Worm (Caenorhabditis elegans) whole organism, L3 larva: ENCODE measurements around the gene ttbk-8.1.
A peak's percentile ranks its signal among the peaks of the same experiment; 100 is the strongest.

Experiments used
- R02D3.7 ChIP-seq: fragments of 150-350 bp; optimal IDR thresholded peaks from 2 replicates; lab custom pipeline; 2014; ENCODE audit warnings: missing biosample characterization, missing genetic modification characterization
- ZK546.5 ChIP-seq: sonication (generic microtip); optimal IDR thresholded peaks from 2 replicates; lab custom pipeline; 2017; ENCODE audit warnings: missing biosample characterization, missing genetic modification characterization
- aly-2 ChIP-seq: fragments of 150-350 bp; optimal IDR thresholded peaks from 2 replicates; lab custom pipeline; 2014; ENCODE audit warnings: missing biosample characterization, missing genetic modification characterization
- ceh-16 ChIP-seq: sonication (generic microtip); optimal IDR thresholded peaks from 2 replicates; lab custom pipeline; 2017; ENCODE audit warnings: missing biosample characterization, missing genetic modification characterization
- ceh-28 ChIP-seq: fragments of 150-350 bp; optimal IDR thresholded peaks from 2 replicates; lab custom pipeline; 2014; ENCODE audit warnings: missing biosample characterization, missing genetic modification reagents, missing genetic modification characterization
- ceh-82 ChIP-seq: fragments of 150-350 bp; optimal IDR thresholded peaks from 2 replicates; lab custom pipeline; 2014; ENCODE audit warnings: missing biosample characterization, missing genetic modification characterization
- ceh-9 ChIP-seq: sonication (generic microtip); optimal IDR thresholded peaks from 2 replicates; lab custom pipeline; 2018; ENCODE audit warnings: missing biosample characterization, missing genetic modification characterization
- daf-12 ChIP-seq: fragments of 150-350 bp; optimal IDR thresholded peaks from 2 replicates; lab custom pipeline; 2014; ENCODE audit warnings: missing biosample characterization, missing genetic modification reagents, missing genetic modification characterization
- egl-27 ChIP-seq: sonication (generic microtip); optimal IDR thresholded peaks from 4 replicates; lab custom pipeline; 2017; ENCODE audit warnings: missing biosample characterization, missing genetic modification reagents, missing genetic modification characterization
- egl-5 ChIP-seq: fragments of 150-350 bp; optimal IDR thresholded peaks from 2 replicates; lab custom pipeline; 2017; ENCODE audit warnings: missing biosample characterization, missing genetic modification reagents, missing genetic modification characterization, inconsistent platforms
- elt-1 ChIP-seq: fragments of 150-350 bp; optimal IDR thresholded peaks from 2 replicates; lab custom pipeline; 2014; ENCODE audit warnings: missing biosample characterization, missing genetic modification characterization
- elt-2 ChIP-seq: sonication (generic microtip); optimal IDR thresholded peaks from 2 replicates; lab custom pipeline; 2016; ENCODE audit warnings: missing genetic modification reagents, mild to moderate bottlenecking, missing genetic modification characterization, missing compliant biosample characterization
- elt-3 ChIP-seq, 3 experiments: fragments of 150-350 bp in 1 of 3; sonication (generic microtip) in 2 of 3; optimal IDR thresholded peaks; 2 replicates in 2 of 3; 4 replicates in 1 of 3; lab custom pipeline; 2014 to 2017; ENCODE audit warnings: missing biosample characterization in 3 of 3, missing genetic modification characterization in 3 of 3
- eor-1 ChIP-seq, 2 experiments: fragments of 150-350 bp; optimal IDR thresholded peaks; 2 replicates each; lab custom pipeline; 2014 to 2018; ENCODE audit warnings: missing biosample characterization in 2 of 2, missing genetic modification characterization in 2 of 2
- fkh-10 ChIP-seq: sonication (generic microtip); optimal IDR thresholded peaks from 2 replicates; lab custom pipeline; 2017; ENCODE audit warnings: missing biosample characterization, missing genetic modification reagents, missing genetic modification characterization
- fkh-2 ChIP-seq: fragments of 150-350 bp; optimal IDR thresholded peaks from 2 replicates; lab custom pipeline; 2014; ENCODE audit warnings: missing biosample characterization, missing genetic modification reagents, missing genetic modification characterization
- fos-1 ChIP-seq: fragments of 150-350 bp; optimal IDR thresholded peaks from 2 replicates; lab custom pipeline; 2014; ENCODE audit warnings: missing biosample characterization, missing genetic modification characterization
- hmg-11 ChIP-seq: sonication (generic microtip); optimal IDR thresholded peaks from 2 replicates; lab custom pipeline; 2016; ENCODE audit warnings: missing genetic modification characterization, missing compliant biosample characterization
- jun-1 ChIP-seq: fragments of 150-350 bp; optimal IDR thresholded peaks from 2 replicates; lab custom pipeline; 2014; ENCODE audit warnings: missing biosample characterization, missing genetic modification reagents, missing genetic modification characterization
- lin-15B ChIP-seq: fragments of 150-350 bp; optimal IDR thresholded peaks from 2 replicates; lab custom pipeline; 2014; ENCODE audit warnings: missing biosample characterization, missing genetic modification characterization
- lin-39 ChIP-seq: fragments of 150-350 bp; optimal IDR thresholded peaks from 2 replicates; lab custom pipeline; 2018; ENCODE audit warnings: missing biosample characterization, missing genetic modification reagents, missing genetic modification characterization
- lsy-12 ChIP-seq: sonication (generic microtip); optimal IDR thresholded peaks from 2 replicates; lab custom pipeline; 2016; ENCODE audit warnings: mild to moderate bottlenecking, missing genetic modification characterization, missing compliant biosample characterization
- mdl-1 ChIP-seq: fragments of 150-350 bp; optimal IDR thresholded peaks from 2 replicates; lab custom pipeline; 2014; ENCODE audit warnings: missing biosample characterization, missing genetic modification characterization
- mml-1 ChIP-seq: fragments of 150-350 bp; sonication (generic microtip); optimal IDR thresholded peaks from 3 replicates; lab custom pipeline; 2014; ENCODE audit warnings: missing biosample characterization, missing genetic modification characterization
- nfya-1 ChIP-seq: sonication (generic microtip); optimal IDR thresholded peaks from 2 replicates; lab custom pipeline; 2017; ENCODE audit warnings: missing genetic modification characterization, mild to moderate bottlenecking, missing compliant biosample characterization, antibody characterized with exemption, moderate library complexity; ENCODE audit not compliant: insufficient read depth
- nhr-12 ChIP-seq: fragments of 150-350 bp; optimal IDR thresholded peaks from 2 replicates; lab custom pipeline; 2014; ENCODE audit warnings: missing biosample characterization, missing genetic modification characterization
- nhr-23 ChIP-seq: fragments of 150-350 bp; optimal IDR thresholded peaks from 2 replicates; lab custom pipeline; 2014; ENCODE audit warnings: missing biosample characterization, missing genetic modification reagents, missing genetic modification characterization
- nhr-237 ChIP-seq: fragments of 150-350 bp; optimal IDR thresholded peaks from 2 replicates; lab custom pipeline; 2014; ENCODE audit warnings: missing biosample characterization, missing genetic modification characterization
- nhr-28 ChIP-seq: fragments of 150-350 bp; optimal IDR thresholded peaks from 2 replicates; lab custom pipeline; 2014; ENCODE audit warnings: missing biosample characterization, missing genetic modification characterization
- nhr-43 ChIP-seq: sonication (generic microtip); optimal IDR thresholded peaks from 2 replicates; lab custom pipeline; 2016; ENCODE audit warnings: mild to moderate bottlenecking, missing genetic modification characterization, missing compliant biosample characterization; ENCODE audit not compliant: poor library complexity, severe bottlenecking
- nhr-67 ChIP-seq: fragments of 150-350 bp; optimal IDR thresholded peaks from 2 replicates; lab custom pipeline; 2014; ENCODE audit warnings: missing biosample characterization, missing genetic modification characterization
- nhr-77 ChIP-seq: fragments of 150-350 bp; optimal IDR thresholded peaks from 2 replicates; lab custom pipeline; 2014; ENCODE audit warnings: missing biosample characterization, missing genetic modification characterization
- pha-4 ChIP-seq: fragments of 150-350 bp; optimal IDR thresholded peaks from 2 replicates; lab custom pipeline; 2014; ENCODE audit warnings: missing biosample characterization, missing genetic modification reagents, missing genetic modification characterization
- pqm-1 ChIP-seq: fragments of 150-350 bp; optimal IDR thresholded peaks from 2 replicates; lab custom pipeline; 2017; ENCODE audit warnings: missing biosample characterization, missing genetic modification characterization, inconsistent platforms
- sea-2 ChIP-seq: fragments of 150-350 bp; sonication (generic microtip); optimal IDR thresholded peaks from 4 replicates; lab custom pipeline; 2014; ENCODE audit warnings: missing biosample characterization, missing genetic modification reagents, missing genetic modification characterization
- skn-1 ChIP-seq: fragments of 150-350 bp; optimal IDR thresholded peaks from 2 replicates; lab custom pipeline; 2014; ENCODE audit warnings: missing biosample characterization, missing genetic modification characterization
- snpc-4 ChIP-seq: fragments of 150-350 bp; optimal IDR thresholded peaks from 2 replicates; lab custom pipeline; 2014; ENCODE audit warnings: missing biosample characterization, missing genetic modification characterization
- tbx-2 ChIP-seq: sonication (generic microtip); optimal IDR thresholded peaks from 2 replicates; lab custom pipeline; 2016; ENCODE audit warnings: mild to moderate bottlenecking, missing genetic modification characterization, missing compliant biosample characterization
- unc-39 ChIP-seq: sonication (generic microtip); optimal IDR thresholded peaks from 4 replicates; lab custom pipeline; 2017; ENCODE audit warnings: missing biosample characterization, missing genetic modification characterization
- zag-1 ChIP-seq: fragments of 150-350 bp; optimal IDR thresholded peaks from 2 replicates; lab custom pipeline; 2014; ENCODE audit warnings: missing biosample characterization, missing genetic modification characterization
- ztf-11 ChIP-seq: fragments of 150-350 bp; optimal IDR thresholded peaks from 2 replicates; lab custom pipeline; 2014; ENCODE audit warnings: missing biosample characterization, missing genetic modification characterization
- ztf-4 ChIP-seq: fragments of 150-350 bp; optimal IDR thresholded peaks from 2 replicates; lab custom pipeline; 2014; ENCODE audit warnings: missing biosample characterization, missing genetic modification characterization

ttbk-8.1 gene

ce11 chrIV:13493719-13494118, 21.6 kb downstream of the ttbk-8.1 start:
- TF ChIP-seq ceh-82 (tag; lab: Kevin White, UChicago) (no peak), elt-1 (tag; lab: Kevin White, UChicago) (no peak), ZK546.5 (tag; lab: Kevin White, UChicago) (no peak), mml-1 (tag; lab: Kevin White, UChicago) (no peak), fos-1 (tag; lab: Kevin White, UChicago) (no peak), eor-1 (tag; optimal IDR thresholded peaks at IDR 0.05; lab: Kevin White, UChicago) (no peak), elt-3 (tag; optimal IDR thresholded peaks at IDR 0.05; lab: Kevin White, UChicago) (no peak), ztf-11 (no peak), lsy-12 (tag; lab: Kevin White, UChicago) (no peak), nfya-1 (tag; lab: Kevin White, UChicago) (no peak), elt-2 (tag; lab: Kevin White, UChicago) (no peak), sea-2 (no peak), jun-1 (tag; lab: Kevin White, UChicago) (no peak), zag-1 (tag; lab: Kevin White, UChicago) (no peak)

DNA sequence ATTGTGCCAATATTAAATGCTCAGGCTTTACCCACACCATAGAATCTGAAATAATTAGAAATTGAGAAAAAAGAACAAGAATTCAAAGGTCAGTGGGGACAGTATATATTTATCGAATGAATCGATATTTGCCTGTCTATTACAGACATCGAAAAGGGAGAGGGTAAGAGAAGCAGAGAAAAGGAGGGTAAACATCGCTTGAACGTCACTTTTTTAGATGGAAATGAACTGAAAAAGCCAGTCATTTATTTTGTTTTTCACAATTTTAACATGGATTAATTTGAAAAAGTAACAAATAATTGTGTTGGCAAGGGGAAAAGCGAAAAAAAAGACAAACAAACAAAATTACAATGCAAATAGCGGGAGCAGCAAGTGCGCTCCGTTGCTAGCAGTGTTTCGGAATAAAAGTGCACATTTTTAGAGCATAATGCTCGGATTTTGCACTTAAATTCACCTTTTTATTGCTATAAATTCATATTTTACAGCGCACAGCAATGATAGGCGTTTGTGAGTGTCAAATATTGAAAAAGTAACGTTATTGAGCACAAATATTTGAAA, 30.8 kb downstream of the ttbk-8.1 start, which contains the start of gene tbc-9:
tbc-9 (minus strand) TSS at position 51 of the 558 bp plus-strand sequence.
- no peak for TF ChIP-seq ceh-16 (tag; lab: Kevin White, UChicago)
- no peak for TF ChIP-seq tbx-2
- TF ChIP-seq nfya-1 (tag; lab: Kevin White, UChicago) = no peak
- no peak for TF ChIP-seq fkh-10 (GFP tag; lab: Kevin White, UChicago)
- TF ChIP-seq aly-2 = no peak
- no peak for TF ChIP-seq unc-39 (tag; lab: Kevin White, UChicago)
- TF ChIP-seq mml-1 (tag; lab: Kevin White, UChicago) = no peak
- TF ChIP-seq egl-5 (tag; lab: Kevin White, UChicago) = no peak
- no peak for TF ChIP-seq elt-3 (tag; optimal IDR thresholded peaks at IDR 0.05; lab: Kevin White, UChicago)
- no peak for TF ChIP-seq nhr-23 (tag; lab: Kevin White, UChicago)
- TF ChIP-seq eor-1 (tag; optimal IDR thresholded peaks at IDR 0.05; lab: Kevin White, UChicago) = no peak
- TF ChIP-seq R02D3.7 (tag; lab: Kevin White, UChicago) = no peak
- no peak for TF ChIP-seq lsy-12 (tag; lab: Kevin White, UChicago)
- peak; percentile 9 for TF ChIP-seq hmg-11 (tag; lab: Kevin White, UChicago)
- peak; percentile 60 for TF ChIP-seq pha-4
- TF ChIP-seq lin-15B = peak; percentile 6
- no peak for TF ChIP-seq nhr-67 (tag; lab: Kevin White, UChicago)
- no peak for TF ChIP-seq elt-1 (tag; lab: Kevin White, UChicago)
- TF ChIP-seq ztf-4 = no peak
- TF ChIP-seq ceh-28 = peak; percentile 30
- no peak for TF ChIP-seq ceh-9 (tag; lab: Kevin White, UChicago)
- no peak for TF ChIP-seq lin-39 (tag; lab: Kevin White, UChicago)
- TF ChIP-seq fos-1 (tag; lab: Kevin White, UChicago) = no peak
- no peak for TF ChIP-seq nhr-77 (tag; lab: Kevin White, UChicago)
- TF ChIP-seq egl-27 (tag; lab: Kevin White, UChicago) = no peak
- TF ChIP-seq ZK546.5 (tag; lab: Kevin White, UChicago) = no peak
- no peak for TF ChIP-seq ztf-11
- no peak for TF ChIP-seq nhr-12 (tag; lab: Kevin White, UChicago)
- TF ChIP-seq elt-2 (tag; lab: Kevin White, UChicago) = peak; percentile 6
- no peak for TF ChIP-seq skn-1 (tag; lab: Kevin White, UChicago)
- TF ChIP-seq mdl-1 = no peak
- TF ChIP-seq nhr-43 = no peak
- no peak for TF ChIP-seq jun-1 (tag; lab: Kevin White, UChicago)
- TF ChIP-seq nhr-28 = no peak
- no peak for TF ChIP-seq zag-1 (tag; lab: Kevin White, UChicago)
- TF ChIP-seq nhr-237 (tag; lab: Kevin White, UChicago) = no peak
- no peak for TF ChIP-seq snpc-4 (tag; lab: Kevin White, UChicago)
- TF ChIP-seq fkh-2 (tag; lab: Kevin White, UChicago) = no peak
- TF ChIP-seq daf-12 (tag; lab: Kevin White, UChicago) = no peak
- TF ChIP-seq pqm-1 = no peak
- TF ChIP-seq ceh-82 (tag; lab: Kevin White, UChicago) = no peak
- TF ChIP-seq, all 47 proteins: peak for 5
